Worm (Caenorhabditis elegans): ENCODE measurements around the gene cest-13.

The cest-13 gene

ce11 chrX:13803246-13803645, 43.2 kb downstream of the cest-13 start (continued):
- TF ChIP-seq lin-35 (GFP tag; optimal IDR thresholded peaks at IDR 0.05) (peak in 1 of 2 experiments; percentile 41), lin-39 (tag; optimal IDR thresholded peaks at IDR 0.05) (no peak), nhr-47 (tag; optimal IDR thresholded peaks at IDR 0.05) (no peak)

DNA sequence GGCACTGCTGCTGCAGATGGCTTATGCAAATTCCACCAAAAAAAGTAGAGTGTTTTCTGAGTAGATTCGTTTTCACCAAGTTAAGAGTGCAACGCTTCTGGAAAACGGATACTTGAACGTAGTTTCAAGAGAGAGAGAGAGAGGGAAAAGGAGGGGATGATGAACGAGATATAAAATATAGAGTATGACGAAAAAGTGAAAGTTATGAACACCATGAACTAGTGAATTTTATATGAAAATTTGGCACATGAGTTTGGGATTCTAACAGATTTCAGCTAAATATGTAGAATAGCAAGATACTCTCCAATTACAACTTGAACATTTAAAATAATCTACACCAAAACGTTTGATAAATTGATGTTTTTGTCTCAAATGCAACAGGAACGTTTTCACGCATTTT, 49.7 kb downstream of the cest-13 start, which contains the start of gene obr-3:
obr-3 (minus strand) TSS at position 101 of the 400 bp plus-strand sequence.
- no peak for TF ChIP-seq elt-3 (tag; optimal IDR thresholded peaks at IDR 0.05)

DNA sequence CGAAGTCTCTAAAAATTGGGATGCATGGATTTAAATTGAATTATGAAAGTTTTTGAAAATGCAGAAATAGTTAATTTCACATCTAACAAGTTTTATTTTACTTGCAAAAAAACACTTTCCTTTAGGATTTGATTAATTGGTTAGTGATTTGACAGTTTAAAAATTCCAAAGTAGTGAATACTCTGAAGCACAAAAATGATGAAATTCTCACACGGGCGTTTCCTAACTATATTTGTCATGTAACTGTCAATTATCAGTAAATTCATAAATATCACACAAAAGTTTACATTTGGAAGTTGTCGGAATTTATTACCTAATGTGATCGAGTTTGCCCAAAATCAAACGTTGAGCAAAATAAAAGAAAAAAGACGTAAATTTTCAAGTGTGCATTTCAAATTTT, 51.1 kb downstream of the cest-13 start:
- TF ChIP-seq nhr-12 (tag; optimal IDR thresholded peaks at IDR 0.05) (no peak), isw-1 (GFP tag; IDR thresholded peaks at IDR 0.05) (no peak), alr-1 (tag; optimal IDR thresholded peaks at IDR 0.05; ENCODE audit: borderline replicate concordance) (no peak), sptf-1 (tag; optimal IDR thresholded peaks at IDR 0.05) (no peak), ceh-82 (tag; optimal IDR thresholded peaks at IDR 0.05) (no peak), nhr-85 (tag) (no peak), nhr-71 (tag; optimal IDR thresholded peaks at IDR 0.05) (no peak), C04F5.9 (tag; optimal IDR thresholded peaks at IDR 0.05) (no peak), nhr-84 (tag; optimal IDR thresholded peaks at IDR 0.05) (no peak), pag-3 (tag; optimal IDR thresholded peaks at IDR 0.05; ENCODE audit: borderline replicate concordance, insufficient read depth) (no peak), egl-27 (tag; optimal IDR thresholded peaks at IDR 0.05) (no peak), unc-62 (GFP tag; optimal IDR thresholded peaks at IDR 0.05) (no peak), efl-1 (optimal IDR thresholded peaks at IDR 0.05) (no peak), efl-1 (GFP tag; optimal IDR thresholded peaks at IDR 0.05 in 1 of 2) (no peak), mab-9 (GFP tag; IDR thresholded peaks at IDR 0.05) (no peak), C16A3.4 (tag; optimal IDR thresholded peaks at IDR 0.05) (no peak), lin-39 (tag; optimal IDR thresholded peaks at IDR 0.05) (no peak), pax-3 (tag; optimal IDR thresholded peaks at IDR 0.05) (no peak), swsn-7 (tag; optimal IDR thresholded peaks at IDR 0.05) (no peak), mef-2 (tag; optimal IDR thresholded peaks at IDR 0.05) (no peak)

ce11 chrX:13811929-13812328, 51.9 kb downstream of the cest-13 start:
- TF ChIP-seq isw-1 (GFP tag; IDR thresholded peaks at IDR 0.05) (no peak), elt-2 (tag; optimal IDR thresholded peaks at IDR 0.05) (no peak), fkh-10 (GFP tag; optimal IDR thresholded peaks at IDR 0.05) (no peak), nhr-47 (tag; optimal IDR thresholded peaks at IDR 0.05) (no peak), snu-23 (GFP tag; optimal IDR thresholded peaks at IDR 0.05) (no peak), lin-14 (GFP tag; optimal IDR thresholded peaks at IDR 0.05) (peak; percentile 81), efl-1 (optimal IDR thresholded peaks at IDR 0.05) (no peak), efl-1 (GFP tag; optimal IDR thresholded peaks at IDR 0.05 in 1 of 2) (peak in 1 of 2 experiments; percentile 2), unc-86 (tag; optimal IDR thresholded peaks at IDR 0.05) (no peak), fos-1 (tag; optimal IDR thresholded peaks at IDR 0.05) (no peak), fkh-4 (tag; optimal IDR thresholded peaks at IDR 0.05; ENCODE audit: borderline replicate concordance) (no peak), nhr-12 (tag; optimal IDR thresholded peaks at IDR 0.05) (no peak), sox-4 (tag; optimal IDR thresholded peaks at IDR 0.05) (no peak)

Measured in whole organism, L1 larva.